Fruit fly (Drosophila melanogaster) whole organism, embryonic: ENCODE results near the gene CG7135.

Source experiments
- Abd-B ChIP-seq: fragments of 200-800 bp; sonication (Bioruptor generic); optimal IDR thresholded peaks from 2 replicates; lab custom pipeline; 2018; ENCODE audit warnings: missing biosample characterization, mild to moderate bottlenecking, missing genetic modification characterization, moderate library complexity
- Adf1 ChIP-seq: fragments of 200-800 bp; sonication (Bioruptor generic); IDR thresholded peaks from 2 replicates; pipeline ENCODE4 v1.3.6; 2022; ENCODE audit warnings: missing biosample characterization, missing genetic modification characterization
- Atf6 ChIP-seq: fragments of 200-800 bp; sonication (Bioruptor generic); IDR thresholded peaks from 2 replicates; pipeline ENCODE4 v1.3.6; 2022; ENCODE audit warnings: missing biosample characterization, missing genetic modification characterization
- Bgb ChIP-seq: fragments of 200-800 bp; sonication (Bioruptor generic); IDR thresholded peaks from 2 replicates; pipeline ENCODE4 v1.3.6; 2022; ENCODE audit warnings: missing biosample characterization, missing genetic modification characterization; ENCODE audit not compliant: partially characterized antibody
- CG10147 ChIP-seq: fragments of 200-800 bp; sonication (Bioruptor generic); optimal IDR thresholded peaks from 2 replicates; lab custom pipeline; 2019; ENCODE audit warnings: missing biosample characterization, mild to moderate bottlenecking, missing genetic modification characterization, moderate library complexity
- CG10565 ChIP-seq: fragments of 200-800 bp; sonication (Bioruptor generic); optimal IDR thresholded peaks from 3 replicates; lab custom pipeline; 2016; ENCODE audit warnings: missing biosample characterization, mild to moderate bottlenecking, missing genetic modification characterization
- CG11456 ChIP-seq: fragments of 200-800 bp; sonication (Bioruptor generic); IDR thresholded peaks from 3 replicates; pipeline ENCODE4 v1.3.6; 2022; ENCODE audit warnings: missing biosample characterization, missing genetic modification characterization
- CG11695 ChIP-seq: fragments of 200-800 bp; sonication (Bioruptor generic); IDR thresholded peaks from 3 replicates; pipeline ENCODE4 v1.3.6; 2022; ENCODE audit warnings: missing biosample characterization, missing genetic modification characterization
- CG13287 ChIP-seq: fragments of 200-800 bp; sonication (Bioruptor generic); IDR thresholded peaks from 2 replicates; pipeline ENCODE4 v1.3.6; 2022; ENCODE audit warnings: missing biosample characterization, missing genetic modification characterization; ENCODE audit not compliant: partially characterized antibody
- CG14050 ChIP-seq: fragments of 200-800 bp; sonication (Bioruptor generic); IDR thresholded peaks from 3 replicates; pipeline ENCODE4 v1.3.6; 2022; ENCODE audit warnings: missing biosample characterization, missing genetic modification characterization
- CG14667 ChIP-seq: fragments of 200-800 bp; sonication (Bioruptor generic); IDR thresholded peaks from 2 replicates; pipeline ENCODE4 v1.3.6; 2022; ENCODE audit warnings: missing biosample characterization, missing genetic modification characterization
- CG14860 ChIP-seq: fragments of 200-800 bp; sonication (Bioruptor generic); IDR thresholded peaks from 3 replicates; pipeline ENCODE4 v1.3.6; 2022; ENCODE audit warnings: missing biosample characterization, missing genetic modification characterization; ENCODE audit not compliant: partially characterized antibody
- CG17361 ChIP-seq: fragments of 200-800 bp; sonication (Bioruptor generic); IDR thresholded peaks from 3 replicates; pipeline ENCODE4 v1.3.6; 2022; ENCODE audit warnings: missing biosample characterization, missing genetic modification characterization
- CG17385 ChIP-seq: fragments of 200-800 bp; sonication (Bioruptor generic); optimal IDR thresholded peaks from 3 replicates; lab custom pipeline; 2018; ENCODE audit warnings: missing biosample characterization, mild to moderate bottlenecking, missing genetic modification characterization
- CG17802 ChIP-seq: fragments of 200-800 bp; sonication (Bioruptor generic); optimal IDR thresholded peaks from 2 replicates; lab custom pipeline; 2018; ENCODE audit warnings: missing biosample characterization, mild to moderate bottlenecking, missing genetic modification characterization, moderate library complexity
- CG31388 ChIP-seq: fragments of 200-800 bp; sonication (Bioruptor generic); optimal IDR thresholded peaks from 2 replicates; lab custom pipeline; 2016; ENCODE audit warnings: missing biosample characterization, missing genetic modification characterization
- CG31441 ChIP-seq: fragments of 200-800 bp; sonication (Bioruptor generic); IDR thresholded peaks from 2 replicates; pipeline ENCODE4 v1.3.6; 2022; ENCODE audit warnings: missing biosample characterization, missing genetic modification characterization
- CG3847 ChIP-seq: fragments of 200-800 bp; sonication (Bioruptor generic); IDR thresholded peaks from 2 replicates; pipeline ENCODE4 v1.3.6; 2022; ENCODE audit warnings: missing biosample characterization, missing genetic modification characterization
- CG4282 ChIP-seq: fragments of 200-800 bp; sonication (Bioruptor generic); optimal IDR thresholded peaks from 2 replicates; lab custom pipeline; 2016; ENCODE audit warnings: missing biosample characterization, missing genetic modification characterization
- CG4707 ChIP-seq: fragments of 200-800 bp; sonication (Bioruptor generic); optimal IDR thresholded peaks from 2 replicates; lab custom pipeline; 2018; ENCODE audit warnings: missing biosample characterization, mild to moderate bottlenecking, missing genetic modification characterization, moderate library complexity
- CG5180 ChIP-seq: fragments of 200-800 bp; sonication (Bioruptor generic); optimal IDR thresholded peaks from 3 replicates; lab custom pipeline; 2017; ENCODE audit warnings: missing biosample characterization, missing genetic modification characterization, mild to moderate bottlenecking, moderate library complexity, missing genetic modification reagents
- CG7372 ChIP-seq: fragments of 200-800 bp; sonication (Bioruptor generic); IDR thresholded peaks from 2 replicates; pipeline ENCODE4 v1.3.6; 2022; ENCODE audit warnings: missing biosample characterization, missing genetic modification characterization
- CG8281 ChIP-seq: fragments of 200-800 bp; sonication (Bioruptor generic); optimal IDR thresholded peaks from 2 replicates; lab custom pipeline; 2018; ENCODE audit warnings: missing biosample characterization, mild to moderate bottlenecking, missing genetic modification characterization, moderate library complexity
- CG9797 ChIP-seq: fragments of 200-800 bp; sonication (Bioruptor generic); optimal IDR thresholded peaks from 3 replicates; lab custom pipeline; 2018; ENCODE audit warnings: missing biosample characterization, mild to moderate bottlenecking, missing genetic modification characterization
- CG9876 ChIP-seq: fragments of 200-800 bp; sonication (Bioruptor generic); optimal IDR thresholded peaks from 2 replicates; lab custom pipeline; 2016; ENCODE audit warnings: missing biosample characterization, missing genetic modification characterization
- D19B ChIP-seq: fragments of 200-800 bp; sonication (Bioruptor generic); optimal IDR thresholded peaks from 2 replicates; lab custom pipeline; 2017; ENCODE audit warnings: missing biosample characterization, mild to moderate bottlenecking, missing genetic modification characterization
- Dip3 ChIP-seq: fragments of 200-800 bp; sonication (Bioruptor generic); optimal IDR thresholded peaks from 3 replicates; lab custom pipeline; 2016; ENCODE audit warnings: missing biosample characterization, missing genetic modification characterization
- E2f2 ChIP-seq: fragments of 200-800 bp; sonication (Bioruptor generic); IDR thresholded peaks from 2 replicates; pipeline ENCODE4 v1.3.6; 2022; ENCODE audit warnings: missing biosample characterization, missing genetic modification characterization
- Fer1 ChIP-seq: fragments of 200-800 bp; sonication (Bioruptor generic); optimal IDR thresholded peaks from 2 replicates; lab custom pipeline; 2017; ENCODE audit warnings: missing biosample characterization, mild to moderate bottlenecking, missing genetic modification characterization
- HLH3B ChIP-seq: fragments of 200-800 bp; sonication (Bioruptor generic); IDR thresholded peaks from 2 replicates; pipeline ENCODE4 v1.3.6; 2022; ENCODE audit warnings: missing biosample characterization, missing genetic modification characterization
- Kr ChIP-seq: fragments of 200-800 bp; sonication (Bioruptor generic); optimal IDR thresholded peaks from 2 replicates; lab custom pipeline; 2017; ENCODE audit warnings: missing biosample characterization, mild to moderate bottlenecking, missing genetic modification characterization
- Mes4 ChIP-seq: fragments of 200-800 bp; sonication (Bioruptor generic); optimal IDR thresholded peaks from 2 replicates; lab custom pipeline; 2016; ENCODE audit warnings: missing biosample characterization, missing genetic modification characterization
- NC2β ChIP-seq: fragments of 200-800 bp; sonication (Bioruptor generic); optimal IDR thresholded peaks from 2 replicates; lab custom pipeline; 2016; ENCODE audit warnings: missing biosample characterization, missing genetic modification characterization
- Ptx1 ChIP-seq: fragments of 200-800 bp; sonication (Bioruptor generic); IDR thresholded peaks from 2 replicates; pipeline ENCODE4 v1.3.6; 2022; ENCODE audit warnings: missing biosample characterization, missing genetic modification characterization
- Sin3A ChIP-seq: fragments of >200 bp; optimal IDR thresholded peaks from 2 replicates; lab custom pipeline; 2018
- Usf ChIP-seq: fragments of 200-800 bp; sonication (Bioruptor generic); optimal IDR thresholded peaks from 2 replicates; lab custom pipeline; 2017; ENCODE audit warnings: missing genotype, missing biosample characterization, missing genetic modification characterization
- Xbp1 ChIP-seq: fragments of 200-800 bp; sonication (Bioruptor generic); optimal IDR thresholded peaks from 3 replicates; lab custom pipeline; 2016; ENCODE audit warnings: missing biosample characterization, mild to moderate bottlenecking, missing genetic modification characterization
- dimm ChIP-seq: fragments of 200-800 bp; sonication (Bioruptor generic); IDR thresholded peaks from 2 replicates; pipeline ENCODE4 v1.3.6; 2022; ENCODE audit warnings: missing biosample characterization, missing genetic modification characterization
- dmrt11E ChIP-seq: fragments of 200-800 bp; sonication (Bioruptor generic); optimal IDR thresholded peaks from 3 replicates; lab custom pipeline; 2018; ENCODE audit warnings: missing biosample characterization, mild to moderate bottlenecking, missing genetic modification characterization, moderate library complexity
- dmrt99B ChIP-seq: fragments of 200-800 bp; sonication (Bioruptor generic); optimal IDR thresholded peaks from 2 replicates; lab custom pipeline; 2018; ENCODE audit warnings: missing biosample characterization, mild to moderate bottlenecking, missing genetic modification characterization, moderate library complexity
- fd3F ChIP-seq: fragments of 200-800 bp; sonication (Bioruptor generic); optimal IDR thresholded peaks from 2 replicates; lab custom pipeline; 2018; ENCODE audit warnings: missing biosample characterization, mild to moderate bottlenecking, missing genetic modification characterization, moderate library complexity
- ind ChIP-seq: fragments of 200-800 bp; sonication (Bioruptor generic); optimal IDR thresholded peaks from 3 replicates; lab custom pipeline; 2016; ENCODE audit warnings: missing biosample characterization, missing genetic modification characterization
- jing ChIP-seq: fragments of 200-800 bp; sonication (Bioruptor generic); optimal IDR thresholded peaks from 2 replicates; lab custom pipeline; 2018; ENCODE audit warnings: missing biosample characterization, mild to moderate bottlenecking, missing genetic modification characterization
- pb ChIP-seq: fragments of 200-800 bp; sonication (Bioruptor generic); optimal IDR thresholded peaks from 3 replicates; lab custom pipeline; 2016; ENCODE audit warnings: missing biosample characterization, missing genetic modification characterization
- pho ChIP-seq: fragments of 200-800 bp; sonication (Bioruptor generic); optimal IDR thresholded peaks from 2 replicates; lab custom pipeline; 2016; ENCODE audit warnings: missing biosample characterization, missing genetic modification characterization
- phol ChIP-seq: fragments of 200-800 bp; sonication (Bioruptor generic); optimal IDR thresholded peaks from 3 replicates; lab custom pipeline; 2018; ENCODE audit warnings: missing biosample characterization, mild to moderate bottlenecking, missing genetic modification characterization, moderate library complexity
- pros ChIP-seq: fragments of 200-800 bp; sonication (Bioruptor generic); optimal IDR thresholded peaks from 3 replicates; lab custom pipeline; 2019; ENCODE audit warnings: missing biosample characterization, mild to moderate bottlenecking, missing genetic modification characterization, moderate library complexity
- slp2 ChIP-seq: fragments of 200-800 bp; sonication (Bioruptor generic); optimal IDR thresholded peaks from 2 replicates; lab custom pipeline; 2016; ENCODE audit warnings: missing biosample characterization, missing genetic modification characterization
- sna ChIP-seq: fragments of 200-800 bp; sonication (Bioruptor generic); IDR thresholded peaks from 2 replicates; pipeline ENCODE4 v1.3.6; 2022; ENCODE audit warnings: missing biosample characterization, missing genetic modification characterization; ENCODE audit not compliant: partially characterized antibody
- tna ChIP-seq: fragments of 200-800 bp; sonication (Bioruptor generic); IDR thresholded peaks from 2 replicates; pipeline ENCODE4 v1.3.6; 2022; ENCODE audit warnings: missing biosample characterization, missing genetic modification characterization; ENCODE audit not compliant: partially characterized antibody
- zen ChIP-seq: fragments of 200-800 bp; sonication (Bioruptor generic); optimal IDR thresholded peaks from 3 replicates; lab custom pipeline; 2018; ENCODE audit warnings: missing biosample characterization, mild to moderate bottlenecking, missing genetic modification characterization, moderate library complexity

Gene CG7135

dm6 chrX:18085470-18085797 is 18.0 kb upstream of the CG7135 start, which contains the start of gene Ada3 (continued):
- peak; percentile 61 for TF ChIP-seq CG14050 (GFP tag; lab: Robert Waterston, UW)
- TF ChIP-seq NC2β (GFP tag; lab: Kevin White, UChicago) = peak; percentile 76
- peak; percentile 82 for TF ChIP-seq ind (GFP tag; lab: Kevin White, UChicago)
- peak; percentile 56; the same call in 1 of the 2 replicates for TF ChIP-seq CG7372 (GFP tag; lab: Robert Waterston, UW)
- TF ChIP-seq CG4282 = peak; percentile 85
- peak; percentile 5 for TF ChIP-seq slp2
- TF ChIP-seq jing (GFP tag; lab: Kevin White, UChicago) = no peak
- TF ChIP-seq CG4707 = peak; percentile 96
- TF ChIP-seq CG11695 = peak; percentile 54; the same call in 1 of the 3 replicates
- peak; percentile 6 for TF ChIP-seq CG8281 (tag; lab: Kevin White, UChicago)
- no peak for TF ChIP-seq CG14860 (GFP tag; lab: Robert Waterston, UW)
- TF ChIP-seq CG31388 (GFP tag; lab: Kevin White, UChicago) = no peak
- peak; percentile 73 for TF ChIP-seq pho
- TF ChIP-seq Ptx1 = peak; percentile 75
- TF ChIP-seq dmrt11E = peak; percentile 59
- peak; percentile 37 for TF ChIP-seq CG9876
- peak; percentile 74 for TF ChIP-seq Fer1 (GFP tag; lab: Kevin White, UChicago)
- peak; percentile 67 for TF ChIP-seq dmrt99B
- TF ChIP-seq Dip3 (GFP tag; lab: Kevin White, UChicago) = peak; percentile 83
- peak; percentile 46 for TF ChIP-seq fd3F
- no peak for TF ChIP-seq Kr (GFP tag; lab: Kevin White, UChicago)
- TF ChIP-seq CG14667 (GFP tag; lab: Robert Waterston, UW) = peak; percentile 54
- TF ChIP-seq CG5180 (GFP tag; lab: Kevin White, UChicago) = no peak
- peak; percentile 74 for TF ChIP-seq CG9797 (GFP tag; lab: Kevin White, UChicago)
- TF ChIP-seq Bgb = no peak
- TF ChIP-seq HLH3B (GFP tag; lab: Robert Waterston, UW) = peak; percentile 46; the same call in 1 of the 2 replicates
- no peak for TF ChIP-seq CG17802
- TF ChIP-seq CG31441 = peak; percentile 67
- 0 out of 2 replicates have a peak, but pooled peaks have one; percentile 15 for TF ChIP-seq Adf1 (GFP tag; lab: Robert Waterston, UW)
- TF ChIP-seq tna (GFP tag; lab: Robert Waterston, UW) = no peak
- TF ChIP-seq Abd-B (GFP tag; lab: Kevin White, UChicago) = peak; percentile 57
- TF ChIP-seq CG10565 (GFP tag; lab: Kevin White, UChicago) = no peak
- peak; percentile 79 for TF ChIP-seq Xbp1 (GFP tag; lab: Kevin White, UChicago)
- TF ChIP-seq Mes4 (GFP tag; lab: Kevin White, UChicago) = peak; percentile 28
- peak; percentile 55 for TF ChIP-seq CG3847 (GFP tag; lab: Robert Waterston, UW)
- TF ChIP-seq Atf6 = peak; percentile 64; the same call in 1 of the 2 replicates
- TF ChIP-seq phol (tag; lab: Kevin White, UChicago) = peak; percentile 83
- peak; percentile 79 for TF ChIP-seq CG17361 (GFP tag; lab: Robert Waterston, UW)
- no peak for TF ChIP-seq dimm (GFP tag; lab: Robert Waterston, UW)
- TF ChIP-seq E2f2 (GFP tag; lab: Robert Waterston, UW) = peak; percentile 66
- no peak for TF ChIP-seq sna (GFP tag; lab: Robert Waterston, UW)
- peak; percentile 31 for TF ChIP-seq CG10147 (GFP tag; lab: Kevin White, UChicago)
- TF ChIP-seq pros (GFP tag; lab: Kevin White, UChicago) = no peak
- TF ChIP-seq Usf = peak; percentile 36
- TF ChIP-seq CG13287 = no peak
- TF ChIP-seq pb (GFP tag; lab: Kevin White, UChicago) = peak; percentile 40
- TF ChIP-seq Sin3A (lab: Kevin White, UChicago) = peak; percentile 84
- peak; percentile 57 for TF ChIP-seq CG17385 (GFP tag; lab: Kevin White, UChicago)
- TF ChIP-seq D19B (GFP tag; lab: Kevin White, UChicago) = peak; percentile 50
- TF ChIP-seq CG11456 (GFP tag; lab: Robert Waterston, UW) = peak; percentile 76
- peak; percentile 58 for TF ChIP-seq zen (tag; lab: Kevin White, UChicago)
